Worm (Caenorhabditis elegans): ENCODE data around the gene F16H6.9.

ce11 chrV:18209071-18209470, 7.8 kb upstream of the F16H6.9 start, which contains the start of gene F16H6.7:
- no peak for TF ChIP-seq nhr-76 (tag; optimal IDR thresholded peaks at IDR 0.05)
- no peak for TF ChIP-seq R02D3.7 (tag; optimal IDR thresholded peaks at IDR 0.05)
- TF ChIP-seq lin-13 (GFP tag; optimal IDR thresholded peaks at IDR 0.05) = no peak
- no peak for TF ChIP-seq nhr-77 (tag; optimal IDR thresholded peaks at IDR 0.05)
- TF ChIP-seq nhr-10 (tag; optimal IDR thresholded peaks at IDR 0.05) = no peak
- no peak for TF ChIP-seq dve-1 (tag; optimal IDR thresholded peaks at IDR 0.05; ENCODE audit: insufficient read depth)
- TF ChIP-seq ZK337.2 (GFP tag; IDR thresholded peaks at IDR 0.05) = no peak
- TF ChIP-seq ctbp-1 (GFP tag; IDR thresholded peaks at IDR 0.05) = no peak
- TF ChIP-seq mdl-1 (tag; optimal IDR thresholded peaks at IDR 0.05) = no peak
- TF ChIP-seq pqm-1 (tag; optimal IDR thresholded peaks at IDR 0.05) = no peak
- TF ChIP-seq ama-1 (optimal IDR thresholded peaks at IDR 0.05) = no peak
